Worm (Caenorhabditis elegans) whole organism, L4 larva: ENCODE measurements around the gene B0252.5.

Source experiments
- F37D6.2 ChIP-seq: sonication (generic microtip); optimal IDR thresholded peaks from 2 replicates; lab custom pipeline; 2016; ENCODE audit warnings: mild to moderate bottlenecking, missing genetic modification characterization, missing compliant biosample characterization
- F44E2.7 ChIP-seq: fragments of 200-800 bp; sonication (Bioruptor generic); IDR thresholded peaks from 2 replicates; pipeline ENCODE4 v2.1.2; 2022; ENCODE audit warnings: missing genetic modification characterization, missing compliant biosample characterization
- T26A8.4 ChIP-seq: fragments of 200-800 bp; sonication (Bioruptor generic); IDR thresholded peaks from 2 replicates; pipeline ENCODE4 v1.3.6; 2022; ENCODE audit warnings: missing genetic modification characterization, missing compliant biosample characterization
- Y5F2A.4 ChIP-seq: fragments of 200-800 bp; sonication (Bioruptor generic); optimal IDR thresholded peaks from 2 replicates; lab custom pipeline; 2018; ENCODE audit warnings: mild to moderate bottlenecking, missing genetic modification characterization, missing compliant biosample characterization
- ZK337.2 ChIP-seq: fragments of 200-800 bp; sonication (Bioruptor generic); IDR thresholded peaks from 2 replicates; pipeline ENCODE4 v1.3.6; 2022; ENCODE audit warnings: missing genetic modification reagents, missing genetic modification characterization, missing compliant biosample characterization
- ZK546.5 ChIP-seq, 2 experiments: sonication (generic microtip); optimal IDR thresholded peaks; 2 replicates each; lab custom pipeline; 2017; ENCODE audit warnings: missing biosample characterization in 2 of 2, missing genetic modification characterization in 2 of 2
- aha-1 ChIP-seq: fragments of 150-350 bp; peaks from one replicate; lab custom pipeline; 2014; ENCODE audit warnings: missing biosample characterization, missing genetic modification characterization
- arid-1 ChIP-seq: fragments of 200-800 bp; sonication (Bioruptor generic); conservative IDR thresholded peaks from 2 replicates; pipeline ENCODE4 v1.3.6; 2022; ENCODE audit warnings: missing genetic modification reagents, missing genetic modification characterization, missing compliant biosample characterization
- attf-4 ChIP-seq: sonication (generic microtip); optimal IDR thresholded peaks from 3 replicates; lab custom pipeline; 2017; ENCODE audit warnings: missing biosample characterization, missing genetic modification characterization
- ceh-20 ChIP-seq: fragments of 200-800 bp; sonication (Bioruptor generic); IDR thresholded peaks from 2 replicates; pipeline ENCODE4 v1.3.6; 2022; ENCODE audit warnings: missing genetic modification reagents, missing genetic modification characterization, missing compliant biosample characterization
- ceh-32 ChIP-seq: sonication (generic microtip); optimal IDR thresholded peaks from 2 replicates; lab custom pipeline; 2016; ENCODE audit warnings: mild to moderate bottlenecking, missing genetic modification characterization, missing compliant biosample characterization; ENCODE audit not compliant: poor library complexity
- ceh-44 ChIP-seq: fragments of 200-800 bp; sonication (Bioruptor generic); IDR thresholded peaks from 2 replicates; pipeline ENCODE4 v1.3.6; 2022; ENCODE audit warnings: missing genetic modification reagents, missing genetic modification characterization, missing compliant biosample characterization
- ces-1 ChIP-seq: fragments of 150-350 bp; sonication (generic microtip); optimal IDR thresholded peaks from 4 replicates; lab custom pipeline; 2014; ENCODE audit warnings: missing biosample characterization, missing genetic modification reagents, missing genetic modification characterization
- daf-12 ChIP-seq: fragments of 150-350 bp; optimal IDR thresholded peaks from 2 replicates; lab custom pipeline; 2014; ENCODE audit warnings: missing biosample characterization, missing genetic modification reagents, missing genetic modification characterization
- daf-16 ChIP-seq, 3 experiments: sonication (generic microtip); optimal IDR thresholded peaks; 2 replicates each; lab custom pipeline; 2016 to 2017; ENCODE audit warnings: missing genetic modification characterization in 3 of 3, missing genetic modification reagents in 3 of 3, mild to moderate bottlenecking in 2 of 3, missing compliant biosample characterization in 2 of 3, missing biosample characterization in 1 of 3, moderate library complexity in 1 of 3
- daf-19 ChIP-seq: fragments of 200-800 bp; sonication (Bioruptor generic); conservative IDR thresholded peaks from 2 replicates; pipeline ENCODE4 v1.3.6; 2022; ENCODE audit warnings: missing genetic modification characterization, missing compliant biosample characterization
- daf-8 ChIP-seq: fragments of 200-800 bp; sonication (Bioruptor generic); IDR thresholded peaks from 2 replicates; pipeline ENCODE4 v1.3.6; 2022; ENCODE audit warnings: missing genetic modification characterization, missing compliant biosample characterization
- dmd-6 ChIP-seq: fragments of 200-800 bp; sonication (Bioruptor generic); IDR thresholded peaks from 2 replicates; pipeline ENCODE4 v1.3.6; 2022; ENCODE audit warnings: missing genetic modification reagents, missing genetic modification characterization, missing compliant biosample characterization
- dve-1 ChIP-seq: sonication (generic microtip); optimal IDR thresholded peaks from 2 replicates; lab custom pipeline; 2017; ENCODE audit warnings: antibody characterized with exemption, mild to moderate bottlenecking, missing genetic modification characterization, missing compliant biosample characterization; ENCODE audit not compliant: insufficient read depth
- gei-8 ChIP-seq: fragments of 200-800 bp; sonication (Bioruptor generic); optimal IDR thresholded peaks from 2 replicates; lab custom pipeline; 2018; ENCODE audit warnings: mild to moderate bottlenecking, missing genetic modification characterization, missing compliant biosample characterization
- hlh-11 ChIP-seq: fragments of 200-800 bp; sonication (Bioruptor generic); optimal IDR thresholded peaks from 2 replicates; lab custom pipeline; 2018; ENCODE audit warnings: mild to moderate bottlenecking, missing genetic modification characterization, missing compliant biosample characterization
- hlh-30 ChIP-seq: sonication (generic microtip); optimal IDR thresholded peaks from 2 replicates; lab custom pipeline; 2017; ENCODE audit warnings: antibody characterized with exemption, mild to moderate bottlenecking, missing genetic modification characterization, missing compliant biosample characterization; ENCODE audit not compliant: insufficient read depth
- jun-1 ChIP-seq: fragments of 150-350 bp; optimal IDR thresholded peaks from 2 replicates; lab custom pipeline; 2014; ENCODE audit warnings: missing biosample characterization, missing genetic modification reagents, missing genetic modification characterization
- lin-1 ChIP-seq: fragments of 200-800 bp; sonication (Bioruptor generic); IDR thresholded peaks from 2 replicates; pipeline ENCODE4 v1.3.6; 2022; ENCODE audit warnings: missing genetic modification reagents, missing genetic modification characterization, missing compliant biosample characterization
- lin-13 ChIP-seq: fragments of 150-350 bp; optimal IDR thresholded peaks from 2 replicates; lab custom pipeline; 2014; ENCODE audit warnings: missing biosample characterization, missing genetic modification reagents, missing genetic modification characterization
- lin-15B ChIP-seq: fragments of 150-350 bp; sonication (generic microtip); optimal IDR thresholded peaks from 3 replicates; lab custom pipeline; 2014; ENCODE audit warnings: missing biosample characterization, missing genetic modification characterization
- lin-29 ChIP-seq: fragments of 200-800 bp; sonication (Bioruptor generic); IDR thresholded peaks from 2 replicates; pipeline ENCODE4 v1.3.6; 2022; ENCODE audit warnings: missing genetic modification reagents, missing genetic modification characterization, missing compliant biosample characterization
- lin-39 ChIP-seq: fragments of 150-350 bp; optimal IDR thresholded peaks from 2 replicates; lab custom pipeline; 2014; ENCODE audit warnings: missing biosample characterization, missing genetic modification reagents, missing genetic modification characterization
- mep-1 ChIP-seq: fragments of 150-350 bp; sonication (generic microtip); optimal IDR thresholded peaks from 3 replicates; lab custom pipeline; 2014; ENCODE audit warnings: missing biosample characterization, missing genetic modification characterization
- mxl-2 ChIP-seq: fragments of 200-800 bp; sonication (Bioruptor generic); conservative IDR thresholded peaks from 2 replicates; pipeline ENCODE4 v1.3.6; 2022; ENCODE audit warnings: missing genetic modification reagents, missing genetic modification characterization, missing compliant biosample characterization
- nhr-28 ChIP-seq: fragments of 150-350 bp; optimal IDR thresholded peaks from 2 replicates; lab custom pipeline; 2014; ENCODE audit warnings: missing biosample characterization, missing genetic modification characterization
- nhr-42 ChIP-seq: fragments of 200-800 bp; sonication (Bioruptor generic); IDR thresholded peaks from 2 replicates; pipeline ENCODE4 v1.3.6; 2022; ENCODE audit warnings: missing genetic modification characterization, missing compliant biosample characterization
- nhr-77 ChIP-seq: fragments of 150-350 bp; optimal IDR thresholded peaks from 2 replicates; lab custom pipeline; 2014; ENCODE audit warnings: missing biosample characterization, missing genetic modification characterization
- php-3 ChIP-seq: fragments of 200-800 bp; sonication (Bioruptor generic); IDR thresholded peaks from 2 replicates; pipeline ENCODE4 v1.3.6; 2022; ENCODE audit warnings: missing genetic modification reagents, missing genetic modification characterization, missing compliant biosample characterization
- pqm-1 ChIP-seq: sonication (generic microtip); optimal IDR thresholded peaks from 2 replicates; lab custom pipeline; 2017; ENCODE audit warnings: missing biosample characterization, missing genetic modification characterization
- snpc-4 ChIP-seq: fragments of 150-350 bp; optimal IDR thresholded peaks from 2 replicates; lab custom pipeline; 2014; ENCODE audit warnings: missing biosample characterization, missing genetic modification characterization
- tra-1 ChIP-seq: fragments of 200-800 bp; sonication (Bioruptor generic); IDR thresholded peaks from 2 replicates; pipeline ENCODE4 v1.3.6; 2022; ENCODE audit warnings: missing genetic modification reagents, missing genetic modification characterization, missing compliant biosample characterization
- unc-62 ChIP-seq, 3 experiments: fragments of 150-350 bp in 1 of 3; sonication (generic microtip); optimal IDR thresholded peaks in 2 of 3; peaks in 1 of 3; 1 replicate in 1 of 3; 2 replicates in 2 of 3; lab custom pipeline; 2014 to 2017; ENCODE audit warnings: missing biosample characterization in 3 of 3, missing genetic modification characterization in 3 of 3, missing genetic modification reagents in 3 of 3, missing genotype in 1 of 3
- vab-7 ChIP-seq: fragments of 200-800 bp; sonication (Bioruptor generic); IDR thresholded peaks from 2 replicates; pipeline ENCODE4 v1.3.6; 2022; ENCODE audit warnings: missing genetic modification reagents, missing genetic modification characterization, missing compliant biosample characterization
- zag-1 ChIP-seq: fragments of 150-350 bp; optimal IDR thresholded peaks from 2 replicates; lab custom pipeline; 2014; ENCODE audit warnings: missing biosample characterization, missing genetic modification characterization
- zfp-2 ChIP-seq: sonication (generic microtip); optimal IDR thresholded peaks from 2 replicates; lab custom pipeline; 2016; ENCODE audit warnings: mild to moderate bottlenecking, missing genetic modification characterization, missing compliant biosample characterization
- ztf-11 ChIP-seq: fragments of 150-350 bp; optimal IDR thresholded peaks from 2 replicates; lab custom pipeline; 2014; ENCODE audit warnings: missing biosample characterization, missing genetic modification characterization
- ztf-7 ChIP-seq: fragments of 150-350 bp; optimal IDR thresholded peaks from 2 replicates; lab custom pipeline; 2014; ENCODE audit warnings: missing biosample characterization, missing genetic modification characterization

B0252.5 gene

DNA sequence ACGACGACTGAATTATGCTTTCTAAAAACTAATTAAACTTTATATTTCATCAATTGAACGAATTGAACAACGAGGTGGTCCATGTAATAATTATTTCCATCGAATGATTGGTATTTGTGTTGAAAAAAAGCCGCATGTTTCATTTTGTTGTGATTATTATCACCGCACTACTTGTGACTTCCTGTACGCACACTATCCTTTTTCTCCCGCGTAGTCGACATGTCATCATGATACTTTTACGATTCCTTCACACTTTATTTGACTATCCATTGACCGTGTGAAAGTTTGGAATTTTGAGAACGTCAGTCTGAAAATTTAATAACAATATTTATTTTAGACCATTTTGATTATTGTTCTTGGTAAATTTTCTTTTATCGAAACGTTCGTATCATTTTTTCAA is 8.9 kb upstream of the B0252.5 start, which contains the start of gene F22D3.4:
Gene F22D3.4, minus strand, starts transcription at position 1 of the 400 bp plus-strand sequence.
- TF ChIP-seq Y5F2A.4 (GFP tag; lab: Kevin White, UChicago) (no peak), mep-1 (tag; lab: Kevin White, UChicago) (no peak), dve-1 (no peak), ZK546.5 (tag; optimal IDR thresholded peaks at IDR 0.05; lab: Kevin White, UChicago) (no peak), nhr-77 (tag; lab: Kevin White, UChicago) (peak; percentile 0), F37D6.2 (tag; lab: Kevin White, UChicago) (no peak), zag-1 (tag; lab: Kevin White, UChicago) (no peak), pqm-1 (tag; lab: Kevin White, UChicago) (peak; percentile 44), zfp-2 (tag; lab: Kevin White, UChicago) (no peak), nhr-28 (tag; lab: Kevin White, UChicago) (peak; percentile 72), ceh-20 (GFP tag; lab: Robert Waterston, UW) (no peak), lin-15B (no peak), hlh-30 (peak; percentile 68), lin-1 (GFP tag; lab: Robert Waterston, UW) (0 out of 2 replicates have a peak, but pooled peaks have one; percentile 35), daf-16 (GFP tag; optimal IDR thresholded peaks at IDR 0.05; lab: Kevin White, UChicago) (no peak), daf-16 (tag; optimal IDR thresholded peaks at IDR 0.05; lab: Kevin White, UChicago) (peak; percentile 11), gei-8 (GFP tag; lab: Kevin White, UChicago) (no peak), jun-1 (tag; lab: Kevin White, UChicago) (no peak), daf-12 (tag; lab: Kevin White, UChicago) (no peak), snpc-4 (tag; lab: Kevin White, UChicago) (no peak), lin-39 (tag; lab: Kevin White, UChicago) (no peak), dmd-6 (GFP tag; lab: Robert Waterston, UW) (peak; percentile 34), lin-13 (no peak), vab-7 (no peak), arid-1 (GFP tag; lab: Robert Waterston, UW) (no peak), ces-1 (no peak), ZK337.2 (GFP tag; lab: Robert Waterston, UW) (no peak), tra-1 (GFP tag; lab: Robert Waterston, UW) (no peak), ztf-7 (tag; lab: Kevin White, UChicago) (no peak), attf-4 (tag; lab: Kevin White, UChicago) (no peak), hlh-11 (tag; lab: Kevin White, UChicago) (peak; percentile 17), daf-19 (GFP tag; lab: Robert Waterston, UW) (no peak), mxl-2 (GFP tag; lab: Robert Waterston, UW) (no peak), F44E2.7 (GFP tag; lab: Robert Waterston, UW) (no peak), ceh-44 (no peak), aha-1 (peak; percentile 33), nhr-42 (GFP tag; lab: Robert Waterston, UW) (no peak), ztf-11 (no peak), lin-29 (GFP tag; lab: Robert Waterston, UW) (no peak), php-3 (0 out of 2 replicates have a peak, but pooled peaks have one; percentile 12), ceh-32 (tag; lab: Kevin White, UChicago) (no peak), T26A8.4 (GFP tag; lab: Robert Waterston, UW) (no peak), unc-62 (GFP tag; optimal IDR thresholded peaks at IDR 0.05 in 1 of 2; lab: Kevin White, UChicago) (peak in 1 of 2 experiments; percentile 56), unc-62 (tag; optimal IDR thresholded peaks at IDR 0.05; lab: Kevin White, UChicago) (no peak), daf-8 (no peak)
